Fruit fly (Drosophila melanogaster): ENCODE results near the gene SMC1.

- TF ChIP-seq Dll (optimal IDR thresholded peaks at IDR 0.05) (no peak), pan (optimal IDR thresholded peaks at IDR 0.05) (no peak), CG8478 (optimal IDR thresholded peaks at IDR 0.05) (no peak)
These were observed 42.6 kb downstream of the SMC1 start for dm6 chr3R:24100717-24101116.

Measured in whole organism.